Worm (Caenorhabditis elegans): ENCODE data around the gene C05C10.2.

The C05C10.2 gene

ce11 chrII:9916177-9916576 lies 5.8 kb upstream of the C05C10.2 start, which contains the start of gene F26C11.4:
TSS of gene F26C11.4 (minus strand) at chrII:9916277.
- TF ChIP-seq unc-62 (GFP tag; optimal IDR thresholded peaks at IDR 0.05): no peak

DNA sequence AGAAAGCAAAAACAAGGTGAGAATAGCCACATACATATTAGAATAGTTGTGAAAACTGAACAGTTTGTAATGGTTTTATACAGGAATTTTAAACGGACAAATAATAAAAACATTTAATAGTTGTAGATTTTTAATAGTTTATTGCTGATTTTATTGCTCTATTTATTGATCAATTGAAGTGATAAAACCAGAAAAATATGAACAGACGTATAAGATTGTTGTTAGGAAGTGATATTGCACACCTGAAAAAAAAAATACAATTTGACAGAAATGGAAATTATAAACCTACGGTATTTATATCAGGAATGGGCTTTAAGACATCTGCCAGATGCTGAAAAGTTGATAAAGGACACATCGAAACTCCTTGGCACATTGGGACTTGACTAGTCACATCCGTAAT lies 4.1 kb upstream of the C05C10.2 start, which contains the start of gene C05C10.8:
Gene C05C10.8, minus strand, starts transcription at position 101 of the 400 bp plus-strand sequence.
- TF ChIP-seq unc-62 (GFP tag; optimal IDR thresholded peaks at IDR 0.05): no peak

DNA sequence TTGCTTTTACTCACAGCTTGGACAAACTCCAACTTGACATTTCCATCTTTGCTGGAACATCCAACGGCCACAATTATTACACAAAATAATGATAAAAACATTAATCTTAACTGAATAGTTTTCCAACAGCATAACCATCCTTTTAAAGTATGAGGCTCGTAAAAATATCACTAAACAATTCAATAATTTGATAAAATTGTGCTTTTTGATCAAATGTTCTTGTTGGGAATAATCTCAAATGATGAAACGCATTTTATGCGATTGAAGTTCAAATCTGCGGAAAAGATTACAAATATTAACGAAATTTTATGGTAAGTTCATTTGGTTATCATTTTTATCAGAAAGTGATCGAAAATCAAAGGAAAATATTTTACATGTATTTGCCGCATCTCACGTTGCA lies 1.6 kb upstream of the C05C10.2 start, which contains the start of gene pho-10:
Gene pho-10, minus strand, starts transcription at position 101 of the 400 bp plus-strand sequence.
- TF ChIP-seq unc-62 (GFP tag; optimal IDR thresholded peaks at IDR 0.05): no peak

DNA sequence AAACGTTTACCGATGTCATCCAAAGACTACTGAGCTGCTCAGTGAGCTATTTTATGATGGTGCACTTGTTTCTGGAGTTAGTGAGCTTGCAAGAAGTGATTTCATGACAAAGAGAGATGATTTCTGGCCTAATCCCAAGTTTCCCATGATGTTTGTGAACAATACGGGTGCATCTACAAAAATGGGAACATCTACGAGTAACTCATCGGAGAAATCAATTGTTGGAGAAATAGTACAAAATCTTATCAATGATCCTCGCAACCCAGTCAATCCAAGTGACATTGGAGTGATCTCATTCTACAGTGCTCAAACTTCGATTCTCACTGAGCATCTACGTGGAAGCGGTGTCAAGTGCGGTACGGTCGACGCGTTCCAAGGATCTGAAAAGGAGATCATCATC lies 6.5 kb downstream of the C05C10.2 start:
- TF ChIP-seq unc-62 (GFP tag; optimal IDR thresholded peaks at IDR 0.05): no peak

DNA sequence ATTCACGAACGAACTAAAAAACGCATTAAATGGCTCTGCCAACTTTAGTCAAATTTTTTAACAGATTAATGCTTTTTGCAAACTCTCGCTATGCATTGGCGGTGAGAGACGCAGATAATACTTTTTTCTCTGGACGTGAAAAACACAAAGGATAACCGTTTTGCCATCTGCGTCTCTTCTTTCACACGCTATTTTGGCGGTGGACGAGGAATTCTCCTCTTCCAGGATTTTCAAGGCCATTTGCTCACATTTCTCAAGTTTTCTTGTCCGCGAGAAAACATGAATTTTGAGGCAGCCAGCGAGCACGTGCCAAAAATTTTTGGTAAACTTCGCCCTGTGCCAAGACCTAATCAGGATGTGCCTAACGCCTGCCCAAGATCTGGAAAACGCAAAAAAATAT lies 9.0 kb downstream of the C05C10.2 start:
- TF ChIP-seq unc-62 (GFP tag; optimal IDR thresholded peaks at IDR 0.05): no peak

ce11 chrII:9931476-9931875 lies 9.5 kb downstream of the C05C10.2 start, which contains the start of gene pho-11:
TSS of gene pho-11 (plus strand) at chrII:9931849.
- no peak for TF ChIP-seq unc-62 (GFP tag; optimal IDR thresholded peaks at IDR 0.05)

DNA sequence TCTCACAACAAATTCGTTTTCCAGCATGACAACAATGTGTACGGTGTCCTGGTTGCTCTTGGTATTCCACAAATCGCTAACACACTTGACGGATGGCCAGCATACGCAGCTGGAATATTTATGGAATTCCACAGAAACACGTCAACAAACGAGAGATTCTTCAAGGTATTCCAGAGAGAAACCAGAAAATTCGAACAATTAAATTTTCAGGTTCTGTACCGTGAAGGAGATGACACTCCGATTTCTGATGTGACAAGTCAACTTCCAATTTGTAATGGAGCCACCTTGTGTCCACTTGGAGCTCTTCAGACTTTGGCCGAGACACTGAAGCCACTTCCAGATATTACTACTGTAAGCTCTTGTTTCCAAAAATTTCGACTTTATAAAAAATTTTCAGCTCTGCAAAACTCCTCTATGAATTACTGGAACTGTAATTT lies 11.9 kb downstream of the C05C10.2 start:
- no peak for TF ChIP-seq unc-62 (GFP tag; optimal IDR thresholded peaks at IDR 0.05)

- no peak for TF ChIP-seq unc-62 (GFP tag; optimal IDR thresholded peaks at IDR 0.05)
Observed at ce11 chrII:9934570-9934969, 12.6 kb downstream of the C05C10.2 start.

DNA sequence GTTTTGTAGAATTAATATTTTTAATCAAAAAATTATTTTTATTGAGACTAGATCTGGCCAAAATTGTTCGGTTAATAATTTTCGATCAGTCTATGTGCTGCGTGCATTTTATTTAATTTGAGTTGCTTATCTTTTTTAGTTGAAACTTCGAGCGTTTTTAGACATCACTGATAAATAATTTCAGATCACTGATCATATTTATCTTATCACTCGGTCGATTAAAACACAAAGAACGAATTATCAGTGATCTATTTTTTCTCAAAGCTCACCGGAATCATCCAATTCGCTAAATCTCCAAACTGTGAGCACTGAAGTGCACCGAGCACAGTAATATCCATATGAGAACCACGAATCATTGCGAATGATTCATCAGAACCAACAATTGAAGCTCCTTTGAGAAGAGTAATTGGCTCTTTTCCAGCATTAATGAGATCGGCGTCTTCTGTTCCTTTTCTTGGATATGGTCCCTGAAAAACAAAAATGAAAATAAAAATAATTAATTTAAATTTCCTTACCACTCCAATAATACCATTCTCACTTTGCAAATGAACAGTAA lies 13.1 kb downstream of the C05C10.2 start:
- TF ChIP-seq unc-62 (GFP tag; optimal IDR thresholded peaks at IDR 0.05): no peak

- TF ChIP-seq unc-62 (GFP tag; optimal IDR thresholded peaks at IDR 0.05): no peak
Observed at ce11 chrII:9935664-9936063, 13.6 kb downstream of the C05C10.2 start.

ce11 chrII:9936859-9937258 lies 14.8 kb downstream of the C05C10.2 start, which contains the start of gene C05C10.3:
TSS of gene C05C10.3 (minus strand) at chrII:9936893.
- no peak for TF ChIP-seq unc-62 (GFP tag; optimal IDR thresholded peaks at IDR 0.05)

DNA sequence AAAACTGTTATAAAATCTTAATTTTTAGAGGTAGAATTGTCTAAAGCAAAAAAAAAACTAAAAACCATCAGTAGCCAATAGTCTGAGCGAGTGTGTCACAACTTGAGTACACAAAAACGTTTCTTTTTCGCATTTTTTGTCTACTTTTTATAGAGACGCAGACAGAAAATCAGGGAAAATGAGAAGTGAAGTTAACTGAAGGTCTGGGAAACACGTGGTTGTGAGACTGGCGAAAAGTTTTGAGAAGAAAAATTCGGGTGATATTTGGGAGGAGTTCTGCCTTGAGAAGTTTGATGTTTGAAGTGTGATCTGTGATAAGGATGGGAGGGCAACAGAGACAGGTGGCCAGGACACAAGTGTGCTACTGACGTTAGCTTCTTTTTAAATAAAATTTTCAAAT lies 15.6 kb downstream of the C05C10.2 start:
- TF ChIP-seq unc-62 (GFP tag; optimal IDR thresholded peaks at IDR 0.05): no peak

DNA sequence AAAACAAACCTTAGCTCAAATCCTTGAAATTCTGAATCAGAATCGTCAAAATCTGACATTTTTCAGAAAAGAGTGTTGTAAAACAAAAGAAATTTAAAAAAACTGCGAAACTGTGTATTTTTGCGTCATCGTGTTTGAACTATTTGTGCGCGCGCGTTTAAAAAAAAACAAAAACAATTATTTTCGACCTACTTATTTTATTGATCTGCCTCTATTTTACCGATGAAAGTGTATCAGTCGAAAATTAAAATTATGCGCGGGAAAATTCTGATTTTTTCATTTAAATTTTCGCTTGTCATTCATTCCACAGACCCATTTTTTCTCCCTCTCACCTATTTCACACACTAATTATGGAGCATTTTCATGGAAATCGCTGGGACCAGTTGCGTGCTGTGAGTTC lies 16.9 kb downstream of the C05C10.2 start, which contains the start of the genes C05C10.7 and C05C10.5:
Gene C05C10.7, minus strand, starts transcription at position 95 of the 400 bp plus-strand sequence.
Gene C05C10.5, plus strand, starts transcription at position 164 of the 400 bp plus-strand sequence.
- no peak for TF ChIP-seq unc-62 (GFP tag; optimal IDR thresholded peaks at IDR 0.05)

ce11 chrII:9940430-9940829 lies 18.4 kb downstream of the C05C10.2 start, which contains the start of gene ufd-3:
TSS of gene ufd-3 (plus strand) at chrII:9940753.
- no peak for TF ChIP-seq unc-62 (GFP tag; optimal IDR thresholded peaks at IDR 0.05)

DNA sequence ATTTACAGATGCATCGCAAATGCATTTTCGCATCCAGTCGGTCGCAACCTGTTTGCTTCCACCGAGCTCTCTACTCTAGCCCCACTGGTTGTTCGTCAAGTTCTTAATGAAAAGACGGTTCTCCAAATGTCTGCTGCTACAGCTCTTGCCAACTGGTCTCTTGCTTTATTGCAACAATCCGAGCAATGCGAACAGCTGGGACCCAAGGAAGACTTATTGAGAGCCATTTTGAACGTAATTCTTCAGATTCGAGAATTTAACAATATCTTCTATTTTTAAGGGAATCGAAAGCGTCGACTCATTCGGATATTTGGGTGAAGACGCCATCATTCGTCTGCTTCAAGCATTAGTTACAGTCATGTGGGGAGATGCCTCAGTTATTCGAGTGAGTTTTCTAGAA lies 21.2 kb downstream of the C05C10.2 start:
- TF ChIP-seq unc-62 (GFP tag; optimal IDR thresholded peaks at IDR 0.05): no peak

DNA sequence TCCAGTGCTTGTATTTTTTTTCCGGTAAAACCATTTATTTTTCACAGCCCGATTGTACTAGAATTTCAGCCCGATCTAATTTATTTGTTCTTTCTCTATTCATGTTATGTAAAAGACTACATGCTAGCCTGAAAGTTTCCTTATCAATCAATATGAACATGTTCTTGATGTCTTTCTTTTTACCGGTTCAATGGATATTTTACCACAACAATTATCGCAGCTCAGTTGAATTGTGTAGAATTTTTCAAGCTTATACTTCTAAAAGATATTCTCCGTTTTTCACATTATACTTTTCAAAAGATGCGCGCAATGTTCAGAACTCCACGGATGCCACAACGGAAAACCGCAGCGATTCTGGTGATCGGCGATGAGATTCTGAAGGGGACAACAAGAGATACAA lies 21.8 kb downstream of the C05C10.2 start, which contains the start of gene flad-1:
Gene flad-1, plus strand, starts transcription at position 301 of the 400 bp plus-strand sequence.
- no peak for TF ChIP-seq unc-62 (GFP tag; optimal IDR thresholded peaks at IDR 0.05)

- TF ChIP-seq unc-62 (GFP tag; optimal IDR thresholded peaks at IDR 0.05): no peak
Observed at ce11 chrII:9948662-9949061, 26.6 kb downstream of the C05C10.2 start.

All from whole organism, dauer.